Worm (Caenorhabditis elegans) whole organism, L3 larva: ENCODE results near the gene K02D10.4.

Source experiments
- R02D3.7 ChIP-seq: fragments of 150-350 bp; optimal IDR thresholded peaks from 2 replicates; lab custom pipeline; 2014; ENCODE audit warnings: missing biosample characterization, missing genetic modification characterization
- aly-2 ChIP-seq: fragments of 150-350 bp; optimal IDR thresholded peaks from 2 replicates; lab custom pipeline; 2014; ENCODE audit warnings: missing biosample characterization, missing genetic modification characterization
- ama-1 ChIP-seq: fragments of 150-350 bp; optimal IDR thresholded peaks from 2 replicates; lab custom pipeline; 2018
- ceh-16 ChIP-seq: sonication (generic microtip); optimal IDR thresholded peaks from 2 replicates; lab custom pipeline; 2017; ENCODE audit warnings: missing biosample characterization, missing genetic modification characterization
- ceh-28 ChIP-seq: fragments of 150-350 bp; optimal IDR thresholded peaks from 2 replicates; lab custom pipeline; 2014; ENCODE audit warnings: missing biosample characterization, missing genetic modification reagents, missing genetic modification characterization
- ceh-82 ChIP-seq: fragments of 150-350 bp; optimal IDR thresholded peaks from 2 replicates; lab custom pipeline; 2014; ENCODE audit warnings: missing biosample characterization, missing genetic modification characterization
- ceh-9 ChIP-seq: sonication (generic microtip); optimal IDR thresholded peaks from 2 replicates; lab custom pipeline; 2018; ENCODE audit warnings: missing biosample characterization, missing genetic modification characterization
- daf-12 ChIP-seq: fragments of 150-350 bp; optimal IDR thresholded peaks from 2 replicates; lab custom pipeline; 2014; ENCODE audit warnings: missing biosample characterization, missing genetic modification reagents, missing genetic modification characterization
- egl-27 ChIP-seq: sonication (generic microtip); optimal IDR thresholded peaks from 4 replicates; lab custom pipeline; 2017; ENCODE audit warnings: missing biosample characterization, missing genetic modification reagents, missing genetic modification characterization
- elt-2 ChIP-seq: sonication (generic microtip); optimal IDR thresholded peaks from 2 replicates; lab custom pipeline; 2016; ENCODE audit warnings: missing genetic modification reagents, mild to moderate bottlenecking, missing genetic modification characterization, missing compliant biosample characterization
- eor-1 ChIP-seq, 2 experiments: fragments of 150-350 bp; optimal IDR thresholded peaks; 2 replicates each; lab custom pipeline; 2014 to 2018; ENCODE audit warnings: missing biosample characterization in 2 of 2, missing genetic modification characterization in 2 of 2
- fkh-2 ChIP-seq: fragments of 150-350 bp; optimal IDR thresholded peaks from 2 replicates; lab custom pipeline; 2014; ENCODE audit warnings: missing biosample characterization, missing genetic modification reagents, missing genetic modification characterization
- fos-1 ChIP-seq: fragments of 150-350 bp; optimal IDR thresholded peaks from 2 replicates; lab custom pipeline; 2014; ENCODE audit warnings: missing biosample characterization, missing genetic modification characterization
- hmg-11 ChIP-seq: sonication (generic microtip); optimal IDR thresholded peaks from 2 replicates; lab custom pipeline; 2016; ENCODE audit warnings: missing genetic modification characterization, missing compliant biosample characterization
- jun-1 ChIP-seq: fragments of 150-350 bp; optimal IDR thresholded peaks from 2 replicates; lab custom pipeline; 2014; ENCODE audit warnings: missing biosample characterization, missing genetic modification reagents, missing genetic modification characterization
- lin-15B ChIP-seq: fragments of 150-350 bp; optimal IDR thresholded peaks from 2 replicates; lab custom pipeline; 2014; ENCODE audit warnings: missing biosample characterization, missing genetic modification characterization
- lin-39 ChIP-seq: fragments of 150-350 bp; optimal IDR thresholded peaks from 2 replicates; lab custom pipeline; 2018; ENCODE audit warnings: missing biosample characterization, missing genetic modification reagents, missing genetic modification characterization
- lsy-12 ChIP-seq: sonication (generic microtip); optimal IDR thresholded peaks from 2 replicates; lab custom pipeline; 2016; ENCODE audit warnings: mild to moderate bottlenecking, missing genetic modification characterization, missing compliant biosample characterization
- nfya-1 ChIP-seq: sonication (generic microtip); optimal IDR thresholded peaks from 2 replicates; lab custom pipeline; 2017; ENCODE audit warnings: missing genetic modification characterization, mild to moderate bottlenecking, missing compliant biosample characterization, antibody characterized with exemption, moderate library complexity; ENCODE audit not compliant: insufficient read depth
- nhr-11 ChIP-seq: fragments of 150-350 bp; optimal IDR thresholded peaks from 2 replicates; lab custom pipeline; 2014; ENCODE audit warnings: missing biosample characterization, missing genetic modification characterization
- nhr-23 ChIP-seq: fragments of 150-350 bp; optimal IDR thresholded peaks from 2 replicates; lab custom pipeline; 2014; ENCODE audit warnings: missing biosample characterization, missing genetic modification reagents, missing genetic modification characterization
- nhr-237 ChIP-seq: fragments of 150-350 bp; optimal IDR thresholded peaks from 2 replicates; lab custom pipeline; 2014; ENCODE audit warnings: missing biosample characterization, missing genetic modification characterization
- nhr-25 ChIP-seq: sonication (generic microtip); optimal IDR thresholded peaks from 2 replicates; lab custom pipeline; 2017; ENCODE audit warnings: missing biosample characterization, missing genetic modification characterization
- nhr-28 ChIP-seq: fragments of 150-350 bp; optimal IDR thresholded peaks from 2 replicates; lab custom pipeline; 2014; ENCODE audit warnings: missing biosample characterization, missing genetic modification characterization
- nhr-43 ChIP-seq: sonication (generic microtip); optimal IDR thresholded peaks from 2 replicates; lab custom pipeline; 2016; ENCODE audit warnings: mild to moderate bottlenecking, missing genetic modification characterization, missing compliant biosample characterization; ENCODE audit not compliant: poor library complexity, severe bottlenecking
- nhr-67 ChIP-seq: fragments of 150-350 bp; optimal IDR thresholded peaks from 2 replicates; lab custom pipeline; 2014; ENCODE audit warnings: missing biosample characterization, missing genetic modification characterization
- nhr-76 ChIP-seq: fragments of 150-350 bp; sonication (generic microtip); optimal IDR thresholded peaks from 5 replicates; lab custom pipeline; 2014; ENCODE audit warnings: missing biosample characterization, missing genetic modification characterization
- pha-4 ChIP-seq: fragments of 150-350 bp; optimal IDR thresholded peaks from 2 replicates; lab custom pipeline; 2014; ENCODE audit warnings: missing biosample characterization, missing genetic modification reagents, missing genetic modification characterization
- pqm-1 ChIP-seq: fragments of 150-350 bp; optimal IDR thresholded peaks from 2 replicates; lab custom pipeline; 2017; ENCODE audit warnings: missing biosample characterization, missing genetic modification characterization, inconsistent platforms
- sea-2 ChIP-seq: fragments of 150-350 bp; sonication (generic microtip); optimal IDR thresholded peaks from 4 replicates; lab custom pipeline; 2014; ENCODE audit warnings: missing biosample characterization, missing genetic modification reagents, missing genetic modification characterization
- snpc-4 ChIP-seq: fragments of 150-350 bp; optimal IDR thresholded peaks from 2 replicates; lab custom pipeline; 2014; ENCODE audit warnings: missing biosample characterization, missing genetic modification characterization
- tbx-2 ChIP-seq: sonication (generic microtip); optimal IDR thresholded peaks from 2 replicates; lab custom pipeline; 2016; ENCODE audit warnings: mild to moderate bottlenecking, missing genetic modification characterization, missing compliant biosample characterization
- unc-39 ChIP-seq: sonication (generic microtip); optimal IDR thresholded peaks from 4 replicates; lab custom pipeline; 2017; ENCODE audit warnings: missing biosample characterization, missing genetic modification characterization
- unc-62 ChIP-seq: fragments of 150-350 bp; sonication (generic microtip); optimal IDR thresholded peaks from 4 replicates; lab custom pipeline; 2014; ENCODE audit warnings: missing biosample characterization, missing genetic modification reagents, missing genetic modification characterization
- zag-1 ChIP-seq: fragments of 150-350 bp; optimal IDR thresholded peaks from 2 replicates; lab custom pipeline; 2014; ENCODE audit warnings: missing biosample characterization, missing genetic modification characterization
- ztf-11 ChIP-seq: fragments of 150-350 bp; optimal IDR thresholded peaks from 2 replicates; lab custom pipeline; 2014; ENCODE audit warnings: missing biosample characterization, missing genetic modification characterization
- ztf-4 ChIP-seq: fragments of 150-350 bp; optimal IDR thresholded peaks from 2 replicates; lab custom pipeline; 2014; ENCODE audit warnings: missing biosample characterization, missing genetic modification characterization

The K02D10.4 gene

DNA sequence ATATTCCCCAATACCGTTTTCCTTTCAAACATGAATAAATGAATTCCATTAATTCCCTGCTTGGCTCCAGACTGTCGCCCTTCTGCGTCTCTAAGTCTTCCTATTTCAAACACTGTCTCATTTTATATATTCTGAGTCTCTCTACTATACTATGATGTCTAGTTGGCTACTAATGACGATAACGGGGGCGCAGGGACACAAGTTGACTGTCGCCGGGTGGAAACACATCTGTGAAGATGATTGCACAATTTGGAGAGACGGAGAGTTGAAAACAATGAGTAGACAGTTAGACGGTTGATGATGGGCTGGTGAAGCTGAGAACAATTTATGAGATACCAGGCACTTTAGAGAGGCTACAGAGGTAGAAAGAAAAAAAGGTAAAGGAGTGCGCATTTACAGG is 30.3 kb downstream of the K02D10.4 start, which contains the start of gene sma-2:
sma-2 (plus strand) TSS at position 194 of the 400 bp plus-strand sequence.
- TF ChIP-seq sea-2 (no peak), R02D3.7 (no peak), ztf-11 (tag; lab: Kevin White, UChicago) (no peak), ceh-16 (tag; lab: Kevin White, UChicago) (no peak), pha-4 (tag; lab: Kevin White, UChicago) (peak; percentile 89), lsy-12 (tag; lab: Kevin White, UChicago) (peak; percentile 53), elt-2 (tag; lab: Kevin White, UChicago) (peak; percentile 95), ceh-28 (tag; lab: Kevin White, UChicago) (peak; percentile 35), unc-39 (tag; lab: Kevin White, UChicago) (no peak), egl-27 (peak; percentile 80), unc-62 (GFP tag; lab: Kevin White, UChicago) (no peak), nhr-23 (peak; percentile 64), lin-15B (tag; lab: Kevin White, UChicago) (peak; percentile 18), eor-1 (tag; optimal IDR thresholded peaks at IDR 0.05; lab: Kevin White, UChicago) (no peak), ceh-82 (tag; lab: Kevin White, UChicago) (no peak), tbx-2 (tag; lab: Kevin White, UChicago) (no peak), fos-1 (tag; lab: Kevin White, UChicago) (no peak), nhr-25 (tag; lab: Kevin White, UChicago) (peak; percentile 89), jun-1 (peak; percentile 57), nhr-76 (tag; lab: Kevin White, UChicago) (no peak), ama-1 (lab: Kevin White, UChicago) (no peak), pqm-1 (tag; lab: Kevin White, UChicago) (peak; percentile 94), nfya-1 (tag; lab: Kevin White, UChicago) (peak; percentile 22), lin-39 (tag; lab: Kevin White, UChicago) (no peak), nhr-67 (tag; lab: Kevin White, UChicago) (no peak), hmg-11 (tag; lab: Kevin White, UChicago) (peak; percentile 48), nhr-43 (peak; percentile 41), ceh-9 (tag; lab: Kevin White, UChicago) (no peak)

- TF ChIP-seq snpc-4 (tag; lab: Kevin White, UChicago): no peak
- TF ChIP-seq pqm-1 (tag; lab: Kevin White, UChicago): peak; percentile 96
- no peak for TF ChIP-seq ceh-82 (tag; lab: Kevin White, UChicago)
- no peak for TF ChIP-seq nhr-11 (tag; lab: Kevin White, UChicago)
- TF ChIP-seq aly-2: no peak
- TF ChIP-seq hmg-11 (tag; lab: Kevin White, UChicago): no peak
- TF ChIP-seq nhr-28 (tag; lab: Kevin White, UChicago): no peak
- TF ChIP-seq elt-2 (tag; lab: Kevin White, UChicago): peak; percentile 96
- TF ChIP-seq R02D3.7: no peak
- TF ChIP-seq lin-15B (tag; lab: Kevin White, UChicago): no peak
- peak; percentile 69 for TF ChIP-seq jun-1
- no peak for TF ChIP-seq ztf-11 (tag; lab: Kevin White, UChicago)
- peak; percentile 81 for TF ChIP-seq pha-4 (tag; lab: Kevin White, UChicago)
- TF ChIP-seq, all 47 proteins: peak for 4
Observed at ce11 chrIII:8748620-8749019, 31.2 kb downstream of the K02D10.4 start.

- TF ChIP-seq nfya-1 (tag; lab: Kevin White, UChicago): no peak
- no peak for TF ChIP-seq pqm-1 (tag; lab: Kevin White, UChicago)
- TF ChIP-seq ztf-4 (tag; lab: Kevin White, UChicago): no peak
- TF ChIP-seq aly-2: no peak
- TF ChIP-seq nhr-237 (tag; lab: Kevin White, UChicago): no peak
- TF ChIP-seq elt-2 (tag; lab: Kevin White, UChicago): no peak
- no peak for TF ChIP-seq hmg-11 (tag; lab: Kevin White, UChicago)
- TF ChIP-seq daf-12 (tag; lab: Kevin White, UChicago): no peak
- TF ChIP-seq ceh-9 (tag; lab: Kevin White, UChicago): no peak
- no peak for TF ChIP-seq unc-39 (tag; lab: Kevin White, UChicago)
- TF ChIP-seq ceh-28 (tag; lab: Kevin White, UChicago): no peak
- no peak for TF ChIP-seq fkh-2 (tag; lab: Kevin White, UChicago)
- no peak for TF ChIP-seq zag-1 (tag; lab: Kevin White, UChicago)
- TF ChIP-seq nhr-67 (tag; lab: Kevin White, UChicago): no peak
Observed at ce11 chrIII:8745214-8745613, 34.6 kb downstream of the K02D10.4 start.
